Fruit fly (Drosophila melanogaster) whole organism, pupa: Measurements from ENCODE around the gene Mur82C.

Source experiments
- CG10348 ChIP-seq: fragments of 200-800 bp; sonication (Bioruptor generic); IDR thresholded peaks from 2 replicates; pipeline ENCODE4 v1.3.6; 2022; ENCODE audit warnings: missing biosample characterization, missing genetic modification characterization
- CG12605 ChIP-seq: fragments of 200-800 bp; sonication (Bioruptor generic); IDR thresholded peaks from 2 replicates; pipeline ENCODE4 v1.3.6; 2022; ENCODE audit warnings: missing biosample characterization, missing genetic modification characterization
- CG13204 ChIP-seq: fragments of 200-800 bp; sonication (Bioruptor generic); optimal IDR thresholded peaks from 2 replicates; lab custom pipeline; 2018; ENCODE audit warnings: missing biosample characterization, mild to moderate bottlenecking, missing genetic modification characterization, moderate library complexity
- CG14655 ChIP-seq: fragments of 200-800 bp; sonication (Bioruptor generic); optimal IDR thresholded peaks from 3 replicates; lab custom pipeline; 2017; ENCODE audit warnings: mild to moderate bottlenecking, missing biosample characterization, missing genetic modification reagents, missing genetic modification characterization
- CG15710 ChIP-seq: fragments of 200-800 bp; sonication (Bioruptor generic); optimal IDR thresholded peaks from 2 replicates; lab custom pipeline; 2018; ENCODE audit warnings: missing biosample characterization, mild to moderate bottlenecking, missing genetic modification characterization, moderate library complexity
- CG17806 ChIP-seq: fragments of 200-800 bp; sonication (Bioruptor generic); optimal IDR thresholded peaks from 2 replicates; lab custom pipeline; 2018; ENCODE audit warnings: missing biosample characterization, mild to moderate bottlenecking, missing genetic modification characterization, moderate library complexity
- CG32121 ChIP-seq: fragments of 200-800 bp; sonication (Bioruptor generic); IDR thresholded peaks from 2 replicates; pipeline ENCODE4 v1.3.6; 2022; ENCODE audit warnings: missing biosample characterization, missing genetic modification characterization
- CG34367 ChIP-seq: fragments of 200-800 bp; sonication (Bioruptor generic); optimal IDR thresholded peaks from 2 replicates; lab custom pipeline; 2018; ENCODE audit warnings: missing biosample characterization, mild to moderate bottlenecking, missing genetic modification characterization
- CG4496 ChIP-seq: fragments of 200-800 bp; sonication (Bioruptor generic); IDR thresholded peaks from 3 replicates; pipeline ENCODE4 v1.3.6; 2022; ENCODE audit warnings: missing biosample characterization, missing genetic modification characterization
- CG8159 ChIP-seq: fragments of 200-800 bp; sonication (Bioruptor generic); optimal IDR thresholded peaks from 3 replicates; lab custom pipeline; 2018; ENCODE audit warnings: missing biosample characterization, mild to moderate bottlenecking, missing genetic modification characterization, moderate library complexity
- CG8301 ChIP-seq: fragments of 200-800 bp; sonication (Bioruptor generic); optimal IDR thresholded peaks from 2 replicates; lab custom pipeline; 2018; ENCODE audit warnings: missing biosample characterization, mild to moderate bottlenecking, missing genetic modification characterization
- CG9948 ChIP-seq: fragments of 200-800 bp; sonication (Bioruptor generic); optimal IDR thresholded peaks from 2 replicates; lab custom pipeline; 2018; ENCODE audit warnings: missing biosample characterization, mild to moderate bottlenecking, missing genetic modification characterization, moderate library complexity
- D1 ChIP-seq: fragments of 200-800 bp; sonication (Bioruptor generic); optimal IDR thresholded peaks from 2 replicates; lab custom pipeline; 2018; ENCODE audit warnings: missing biosample characterization, mild to moderate bottlenecking, missing genetic modification characterization, moderate library complexity
- EcR ChIP-seq: fragments of 200-800 bp; sonication (Bioruptor generic); optimal IDR thresholded peaks from 3 replicates; lab custom pipeline; 2019; ENCODE audit warnings: missing biosample characterization, missing genetic modification characterization, mild to moderate bottlenecking, moderate library complexity, missing genetic modification reagents
- Ets98B ChIP-seq: fragments of 200-800 bp; sonication (Bioruptor generic); IDR thresholded peaks from 2 replicates; pipeline ENCODE4 v1.3.6; 2022; ENCODE audit warnings: missing biosample characterization, missing genetic modification characterization
- Pif1A ChIP-seq: fragments of 200-800 bp; sonication (Bioruptor generic); optimal IDR thresholded peaks from 3 replicates; lab custom pipeline; 2016; ENCODE audit warnings: missing biosample characterization, missing genetic modification characterization
- Pif1B ChIP-seq: fragments of 200-800 bp; sonication (Bioruptor generic); optimal IDR thresholded peaks from 3 replicates; lab custom pipeline; 2016; ENCODE audit warnings: missing biosample characterization, missing genetic modification characterization
- Snoo ChIP-seq: fragments of 200-800 bp; sonication (Bioruptor generic); optimal IDR thresholded peaks from 3 replicates; lab custom pipeline; 2017; ENCODE audit warnings: missing biosample characterization, mild to moderate bottlenecking, missing genetic modification characterization, inconsistent platforms
- fd96Ca ChIP-seq: fragments of 200-800 bp; sonication (Bioruptor generic); IDR thresholded peaks from 3 replicates; pipeline ENCODE4 v1.3.6; 2022; ENCODE audit warnings: missing biosample characterization, missing genetic modification characterization
- gl ChIP-seq: fragments of 200-800 bp; sonication (Bioruptor generic); optimal IDR thresholded peaks from 2 replicates; lab custom pipeline; 2018; ENCODE audit warnings: missing biosample characterization, mild to moderate bottlenecking, missing genetic modification characterization
- rn ChIP-seq: fragments of 200-800 bp; sonication (Bioruptor generic); IDR thresholded peaks from 2 replicates; pipeline ENCODE4 v1.3.6; 2022; ENCODE audit warnings: missing biosample characterization, missing genetic modification characterization

Gene Mur82C

DNA sequence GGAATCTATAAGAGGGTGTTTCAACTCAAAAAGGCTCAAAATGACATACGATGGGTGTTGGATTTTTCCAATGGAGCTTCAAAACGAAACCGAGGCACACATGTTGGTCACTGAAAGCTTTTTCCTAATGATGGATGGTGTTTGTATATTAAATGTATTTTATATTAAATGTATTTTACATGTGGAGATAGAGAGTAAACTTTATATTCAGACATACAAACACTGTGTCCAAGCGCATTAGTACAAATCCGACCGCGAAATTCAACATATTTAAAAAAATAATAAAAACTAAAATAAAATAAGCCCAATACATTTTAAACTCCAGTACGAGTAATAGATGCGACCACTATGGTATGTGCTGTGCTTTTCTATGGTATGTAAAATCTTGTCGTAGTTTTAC is at the start of gene Mur82C:
Mur82C (plus strand) TSS at position 301 of the 400 bp plus-strand sequence.
- TF ChIP-seq CG14655 (GFP tag; lab: Kevin White, UChicago) (no peak), Pif1A (no peak), gl (tag; lab: Kevin White, UChicago) (no peak), CG34367 (tag; lab: Kevin White, UChicago) (no peak), CG32121 (GFP tag; lab: Robert Waterston, UW) (no peak)

DNA sequence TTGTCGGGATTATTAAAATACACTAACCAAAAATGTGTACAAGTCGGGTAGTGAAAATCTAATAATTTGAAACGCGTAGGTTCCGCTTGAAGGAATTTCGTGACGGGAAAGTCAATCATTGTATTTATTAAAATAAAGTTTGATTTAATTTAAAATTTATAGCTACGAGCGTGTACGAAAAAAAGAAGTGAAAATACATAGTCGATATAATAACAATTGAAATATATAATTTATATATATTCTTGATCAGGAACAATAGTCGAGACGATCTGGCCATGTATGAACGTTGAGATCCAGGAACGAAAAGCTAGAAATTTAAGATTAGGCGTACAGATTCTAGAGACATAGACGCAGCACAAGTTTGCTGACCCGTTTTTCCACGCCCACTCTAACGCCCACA is 34.9 kb upstream of the Mur82C start, which contains the start of gene CG34425:
CG34425 (minus strand) TSS at position 101 of the 400 bp plus-strand sequence.
- TF ChIP-seq CG17806 (tag; lab: Kevin White, UChicago) = no peak

DNA sequence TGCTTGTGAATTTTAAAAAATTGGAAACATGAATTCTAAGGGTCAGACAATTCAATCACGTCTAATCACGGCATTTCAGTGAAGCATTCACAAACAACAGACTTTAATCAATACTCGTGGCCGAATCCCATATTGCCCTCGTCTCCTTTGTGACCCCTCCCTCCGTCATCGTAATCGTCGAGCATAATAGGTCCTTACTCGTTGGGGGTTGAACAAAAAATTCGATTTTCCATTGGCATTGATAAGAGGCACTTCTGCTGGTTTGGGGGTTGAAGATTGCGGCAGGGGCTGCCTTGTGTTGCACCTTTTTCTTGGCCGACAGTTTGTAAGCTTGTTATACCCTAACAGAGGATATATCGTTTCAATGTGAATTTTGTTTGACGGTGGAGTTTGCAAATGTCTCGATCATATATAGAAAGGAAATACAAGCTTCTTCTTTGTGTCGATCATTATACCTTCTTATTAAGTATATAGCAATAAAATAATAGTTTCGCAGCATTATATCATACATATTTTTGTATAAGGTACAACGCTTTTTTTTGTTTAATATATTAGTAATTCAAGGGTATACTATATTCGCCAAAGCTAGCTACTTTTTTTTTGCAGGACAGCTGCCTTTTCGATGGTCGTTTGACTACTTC is 16.9 kb upstream of the Mur82C start:
- TF ChIP-seq fd96Ca (GFP tag; lab: Robert Waterston, UW) = no peak
- TF ChIP-seq gl (tag; lab: Kevin White, UChicago) = no peak
- TF ChIP-seq D1 (tag; lab: Kevin White, UChicago) = no peak
- no peak for TF ChIP-seq CG8301 (tag; lab: Kevin White, UChicago)
- no peak for TF ChIP-seq CG14655 (GFP tag; lab: Kevin White, UChicago)
- no peak for TF ChIP-seq CG13204 (GFP tag; lab: Kevin White, UChicago)
- TF ChIP-seq CG4496 = no peak
- TF ChIP-seq Ets98B = no peak
- no peak for TF ChIP-seq Pif1A
- no peak for TF ChIP-seq Pif1B (GFP tag; lab: Kevin White, UChicago)

DNA sequence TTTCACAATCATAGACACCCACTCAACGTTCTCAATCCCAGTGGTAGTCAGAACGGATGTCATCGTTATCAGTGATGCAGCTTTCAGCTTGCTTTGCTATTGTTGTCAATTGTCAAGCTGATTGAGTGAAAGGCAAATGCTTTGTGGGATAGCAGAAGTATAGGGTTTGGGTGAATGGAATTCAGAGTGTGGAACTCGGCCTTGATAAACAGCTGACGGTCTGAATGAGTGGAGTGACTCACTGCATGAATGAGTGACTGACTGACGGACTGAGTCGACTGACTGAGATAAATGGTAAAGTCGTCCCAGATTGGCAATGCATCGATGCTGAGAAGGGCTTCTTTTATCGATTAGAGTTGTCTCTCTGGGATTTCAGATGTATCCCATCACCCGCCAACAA is 10.2 kb upstream of the Mur82C start:
- TF ChIP-seq Ets98B (no peak), CG10348 (GFP tag; lab: Robert Waterston, UW) (no peak)

DNA sequence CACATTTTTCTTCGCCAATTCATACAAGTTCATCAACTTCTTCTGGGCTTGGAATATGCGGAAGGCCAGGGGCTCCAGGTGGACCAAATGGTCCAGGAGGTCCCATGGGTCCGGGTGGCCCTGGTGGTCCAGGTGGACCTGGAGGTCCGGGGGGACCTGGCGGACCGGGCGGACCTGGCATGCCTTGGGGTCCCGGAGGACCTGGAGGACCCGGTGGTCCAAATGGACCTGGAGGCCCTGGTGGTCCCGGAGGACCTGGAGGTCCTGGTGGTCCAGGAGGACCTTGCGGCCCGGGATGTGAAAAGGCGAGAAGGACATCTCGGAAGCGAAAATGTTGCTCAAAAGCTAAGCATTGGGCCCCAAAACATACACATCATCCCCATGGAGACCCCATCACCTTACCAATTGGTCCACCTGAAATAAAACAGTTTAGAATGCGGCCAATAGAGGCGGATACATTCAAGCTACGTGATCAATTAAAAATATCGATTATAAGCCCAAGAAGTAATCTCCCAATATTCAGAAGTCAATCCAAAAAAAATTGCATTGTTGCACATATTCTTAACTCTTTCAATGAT is 1.5 kb downstream of the Mur82C start:
- TF ChIP-seq Snoo (tag; lab: Kevin White, UChicago) (no peak), CG10348 (GFP tag; lab: Robert Waterston, UW) (no peak), CG12605 (GFP tag; lab: Robert Waterston, UW) (no peak), CG8159 (tag; lab: Kevin White, UChicago) (no peak), CG4496 (no peak), CG32121 (GFP tag; lab: Robert Waterston, UW) (no peak), D1 (tag; lab: Kevin White, UChicago) (no peak), CG34367 (tag; lab: Kevin White, UChicago) (no peak), gl (tag; lab: Kevin White, UChicago) (no peak), rn (GFP tag; lab: Robert Waterston, UW) (no peak), EcR (GFP tag; lab: Kevin White, UChicago) (no peak), CG8301 (tag; lab: Kevin White, UChicago) (no peak), fd96Ca (GFP tag; lab: Robert Waterston, UW) (no peak), CG13204 (GFP tag; lab: Kevin White, UChicago) (no peak), CG15710 (no peak), CG14655 (GFP tag; lab: Kevin White, UChicago) (no peak), CG17806 (tag; lab: Kevin White, UChicago) (no peak), Ets98B (no peak), Pif1A (no peak), CG9948 (tag; lab: Kevin White, UChicago) (no peak)
- TF ChIP-seq, all 21 proteins: peak for 0

DNA sequence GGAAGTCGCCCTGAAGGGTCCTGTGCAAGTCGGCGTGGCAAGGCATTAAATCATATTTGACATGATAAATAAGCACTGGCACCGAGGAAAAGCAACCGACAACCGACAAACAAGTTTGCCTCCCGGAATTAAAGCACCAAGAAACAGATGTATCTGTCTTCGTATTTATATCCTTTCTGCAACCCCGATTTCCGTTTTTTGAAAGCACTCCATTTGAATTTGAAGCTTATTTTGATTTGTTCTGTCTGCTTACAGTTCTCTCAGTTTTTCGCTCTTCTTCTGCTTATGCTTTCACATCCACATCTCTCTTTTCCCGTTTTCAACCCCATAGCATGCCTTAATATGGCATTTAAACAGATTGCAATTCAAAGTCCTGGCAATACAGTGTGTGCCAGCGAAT is 12.4 kb downstream of the Mur82C start:
- TF ChIP-seq CG12605 (GFP tag; lab: Robert Waterston, UW) (no peak), CG34367 (tag; lab: Kevin White, UChicago) (no peak), CG13204 (GFP tag; lab: Kevin White, UChicago) (no peak), rn (GFP tag; lab: Robert Waterston, UW) (no peak), CG14655 (GFP tag; lab: Kevin White, UChicago) (no peak), EcR (GFP tag; lab: Kevin White, UChicago) (no peak), CG32121 (GFP tag; lab: Robert Waterston, UW) (no peak), CG8301 (tag; lab: Kevin White, UChicago) (no peak), fd96Ca (GFP tag; lab: Robert Waterston, UW) (no peak), Pif1B (GFP tag; lab: Kevin White, UChicago) (no peak), CG15710 (no peak), Pif1A (no peak), D1 (tag; lab: Kevin White, UChicago) (no peak), gl (tag; lab: Kevin White, UChicago) (no peak), CG10348 (GFP tag; lab: Robert Waterston, UW) (no peak), CG4496 (no peak), Snoo (tag; lab: Kevin White, UChicago) (no peak)

DNA sequence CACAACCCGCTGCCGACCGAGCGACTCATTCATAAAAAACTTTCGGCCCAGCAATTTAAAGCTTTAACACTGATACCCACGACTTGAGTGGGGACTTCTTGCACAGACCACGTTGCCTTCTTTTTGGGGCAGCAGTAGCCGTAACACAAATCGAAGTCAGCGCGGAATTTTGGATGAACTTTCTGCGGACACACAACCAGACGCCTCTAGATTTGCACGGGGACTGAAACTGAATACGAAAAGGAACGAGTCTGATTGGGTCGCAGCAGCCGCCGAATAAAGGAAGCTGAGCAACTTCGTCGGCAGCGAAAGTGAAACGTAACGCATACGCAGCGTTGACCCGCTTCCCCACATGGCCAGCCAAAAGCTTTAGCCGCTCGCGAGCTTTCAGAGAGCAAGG is 16.7 kb downstream of the Mur82C start, which contains the start of gene CG34357:
CG34357 (minus strand) TSS at position 206 of the 400 bp plus-strand sequence.
- TF ChIP-seq CG13204 (GFP tag; lab: Kevin White, UChicago) (no peak), Pif1A (no peak)
